Worm (Caenorhabditis elegans) whole organism, L3 larva: ENCODE measurements around the gene ceh-27.
A peak's percentile ranks its signal among the peaks of the same experiment; 100 is the strongest.

Experiments used
- R02D3.7 ChIP-seq: fragments of 150-350 bp; optimal IDR thresholded peaks from 2 replicates; lab custom pipeline; 2014; ENCODE audit warnings: missing biosample characterization, missing genetic modification characterization
- aly-2 ChIP-seq: fragments of 150-350 bp; optimal IDR thresholded peaks from 2 replicates; lab custom pipeline; 2014; ENCODE audit warnings: missing biosample characterization, missing genetic modification characterization
- ama-1 ChIP-seq: fragments of 150-350 bp; optimal IDR thresholded peaks from 2 replicates; lab custom pipeline; 2018
- ceh-16 ChIP-seq: sonication (generic microtip); optimal IDR thresholded peaks from 2 replicates; lab custom pipeline; 2017; ENCODE audit warnings: missing biosample characterization, missing genetic modification characterization
- ceh-9 ChIP-seq: sonication (generic microtip); optimal IDR thresholded peaks from 2 replicates; lab custom pipeline; 2018; ENCODE audit warnings: missing biosample characterization, missing genetic modification characterization
- daf-12 ChIP-seq: fragments of 150-350 bp; optimal IDR thresholded peaks from 2 replicates; lab custom pipeline; 2014; ENCODE audit warnings: missing biosample characterization, missing genetic modification reagents, missing genetic modification characterization
- egl-27 ChIP-seq: sonication (generic microtip); optimal IDR thresholded peaks from 4 replicates; lab custom pipeline; 2017; ENCODE audit warnings: missing biosample characterization, missing genetic modification reagents, missing genetic modification characterization
- egl-5 ChIP-seq: fragments of 150-350 bp; optimal IDR thresholded peaks from 2 replicates; lab custom pipeline; 2017; ENCODE audit warnings: missing biosample characterization, missing genetic modification reagents, missing genetic modification characterization, inconsistent platforms
- elt-1 ChIP-seq: fragments of 150-350 bp; optimal IDR thresholded peaks from 2 replicates; lab custom pipeline; 2014; ENCODE audit warnings: missing biosample characterization, missing genetic modification characterization
- eor-1 ChIP-seq, 2 experiments: fragments of 150-350 bp; optimal IDR thresholded peaks; 2 replicates each; lab custom pipeline; 2014 to 2018; ENCODE audit warnings: missing biosample characterization in 2 of 2, missing genetic modification characterization in 2 of 2
- fkh-10 ChIP-seq: sonication (generic microtip); optimal IDR thresholded peaks from 2 replicates; lab custom pipeline; 2017; ENCODE audit warnings: missing biosample characterization, missing genetic modification reagents, missing genetic modification characterization
- fkh-2 ChIP-seq: fragments of 150-350 bp; optimal IDR thresholded peaks from 2 replicates; lab custom pipeline; 2014; ENCODE audit warnings: missing biosample characterization, missing genetic modification reagents, missing genetic modification characterization
- fos-1 ChIP-seq: fragments of 150-350 bp; optimal IDR thresholded peaks from 2 replicates; lab custom pipeline; 2014; ENCODE audit warnings: missing biosample characterization, missing genetic modification characterization
- hmg-11 ChIP-seq: sonication (generic microtip); optimal IDR thresholded peaks from 2 replicates; lab custom pipeline; 2016; ENCODE audit warnings: missing genetic modification characterization, missing compliant biosample characterization
- lin-39 ChIP-seq: fragments of 150-350 bp; optimal IDR thresholded peaks from 2 replicates; lab custom pipeline; 2018; ENCODE audit warnings: missing biosample characterization, missing genetic modification reagents, missing genetic modification characterization
- lsy-12 ChIP-seq: sonication (generic microtip); optimal IDR thresholded peaks from 2 replicates; lab custom pipeline; 2016; ENCODE audit warnings: mild to moderate bottlenecking, missing genetic modification characterization, missing compliant biosample characterization
- mdl-1 ChIP-seq: fragments of 150-350 bp; optimal IDR thresholded peaks from 2 replicates; lab custom pipeline; 2014; ENCODE audit warnings: missing biosample characterization, missing genetic modification characterization
- nfya-1 ChIP-seq: sonication (generic microtip); optimal IDR thresholded peaks from 2 replicates; lab custom pipeline; 2017; ENCODE audit warnings: missing genetic modification characterization, mild to moderate bottlenecking, missing compliant biosample characterization, antibody characterized with exemption, moderate library complexity; ENCODE audit not compliant: insufficient read depth
- nhr-11 ChIP-seq: fragments of 150-350 bp; optimal IDR thresholded peaks from 2 replicates; lab custom pipeline; 2014; ENCODE audit warnings: missing biosample characterization, missing genetic modification characterization
- nhr-12 ChIP-seq: fragments of 150-350 bp; optimal IDR thresholded peaks from 2 replicates; lab custom pipeline; 2014; ENCODE audit warnings: missing biosample characterization, missing genetic modification characterization
- nhr-23 ChIP-seq: fragments of 150-350 bp; optimal IDR thresholded peaks from 2 replicates; lab custom pipeline; 2014; ENCODE audit warnings: missing biosample characterization, missing genetic modification reagents, missing genetic modification characterization
- nhr-25 ChIP-seq: sonication (generic microtip); optimal IDR thresholded peaks from 2 replicates; lab custom pipeline; 2017; ENCODE audit warnings: missing biosample characterization, missing genetic modification characterization
- nhr-43 ChIP-seq: sonication (generic microtip); optimal IDR thresholded peaks from 2 replicates; lab custom pipeline; 2016; ENCODE audit warnings: mild to moderate bottlenecking, missing genetic modification characterization, missing compliant biosample characterization; ENCODE audit not compliant: poor library complexity, severe bottlenecking
- nhr-76 ChIP-seq: fragments of 150-350 bp; sonication (generic microtip); optimal IDR thresholded peaks from 5 replicates; lab custom pipeline; 2014; ENCODE audit warnings: missing biosample characterization, missing genetic modification characterization
- pha-4 ChIP-seq: fragments of 150-350 bp; optimal IDR thresholded peaks from 2 replicates; lab custom pipeline; 2014; ENCODE audit warnings: missing biosample characterization, missing genetic modification reagents, missing genetic modification characterization
- sea-2 ChIP-seq: fragments of 150-350 bp; sonication (generic microtip); optimal IDR thresholded peaks from 4 replicates; lab custom pipeline; 2014; ENCODE audit warnings: missing biosample characterization, missing genetic modification reagents, missing genetic modification characterization
- skn-1 ChIP-seq: fragments of 150-350 bp; optimal IDR thresholded peaks from 2 replicates; lab custom pipeline; 2014; ENCODE audit warnings: missing biosample characterization, missing genetic modification characterization
- snpc-4 ChIP-seq: fragments of 150-350 bp; optimal IDR thresholded peaks from 2 replicates; lab custom pipeline; 2014; ENCODE audit warnings: missing biosample characterization, missing genetic modification characterization
- unc-39 ChIP-seq: sonication (generic microtip); optimal IDR thresholded peaks from 4 replicates; lab custom pipeline; 2017; ENCODE audit warnings: missing biosample characterization, missing genetic modification characterization
- unc-62 ChIP-seq: fragments of 150-350 bp; sonication (generic microtip); optimal IDR thresholded peaks from 4 replicates; lab custom pipeline; 2014; ENCODE audit warnings: missing biosample characterization, missing genetic modification reagents, missing genetic modification characterization
- ztf-11 ChIP-seq: fragments of 150-350 bp; optimal IDR thresholded peaks from 2 replicates; lab custom pipeline; 2014; ENCODE audit warnings: missing biosample characterization, missing genetic modification characterization

ceh-27 gene

ce11 chrV:11664875-11665384, at the start of gene ceh-27:
Gene ceh-27 (minus strand): TSS chrV:11665102.
- TF ChIP-seq ztf-11 (tag; lab: Kevin White, UChicago) (no peak), fkh-10 (GFP tag; lab: Kevin White, UChicago) (peak; percentile 19), nfya-1 (tag; lab: Kevin White, UChicago) (peak; percentile 76), nhr-23 (tag; lab: Kevin White, UChicago) (no peak)

DNA sequence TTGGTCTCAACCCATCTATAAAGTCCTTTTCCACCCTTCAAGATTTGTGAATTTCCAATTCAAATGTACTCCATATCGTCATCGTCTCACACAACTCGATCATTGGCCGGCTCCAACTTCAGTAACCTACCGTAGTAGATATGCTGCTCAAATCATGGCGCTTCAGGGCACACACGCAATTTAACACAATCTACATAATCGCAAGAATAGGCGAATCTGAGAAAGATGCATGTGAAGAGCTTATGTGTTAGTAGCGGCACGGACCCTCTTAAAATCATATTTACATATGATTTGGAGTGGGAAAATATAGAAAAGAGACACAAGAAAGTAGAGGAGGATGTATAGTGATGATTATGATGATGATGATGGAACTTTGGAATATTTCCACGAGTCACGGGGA, 46.8 kb upstream of the ceh-27 start:
- TF ChIP-seq hmg-11 (no peak), skn-1 (tag; lab: Kevin White, UChicago) (no peak), nhr-43 (tag; lab: Kevin White, UChicago) (no peak), unc-39 (tag; lab: Kevin White, UChicago) (no peak), egl-27 (tag; lab: Kevin White, UChicago) (no peak), daf-12 (tag; lab: Kevin White, UChicago) (no peak), mdl-1 (no peak), aly-2 (tag; lab: Kevin White, UChicago) (no peak), snpc-4 (tag; lab: Kevin White, UChicago) (no peak), R02D3.7 (tag; lab: Kevin White, UChicago) (no peak), nhr-76 (tag; lab: Kevin White, UChicago) (no peak), elt-1 (tag; lab: Kevin White, UChicago) (no peak), ztf-11 (tag; lab: Kevin White, UChicago) (no peak), unc-62 (no peak), nhr-25 (tag; lab: Kevin White, UChicago) (no peak), fkh-2 (tag; lab: Kevin White, UChicago) (no peak), fos-1 (tag; lab: Kevin White, UChicago) (no peak)

ce11 chrV:11706353-11706752, 41.5 kb upstream of the ceh-27 start:
- TF ChIP-seq eor-1 (tag; optimal IDR thresholded peaks at IDR 0.05; lab: Kevin White, UChicago) (no peak), elt-1 (tag; lab: Kevin White, UChicago) (no peak), unc-39 (tag; lab: Kevin White, UChicago) (no peak), lin-39 (tag; lab: Kevin White, UChicago) (no peak), egl-27 (tag; lab: Kevin White, UChicago) (no peak), nhr-12 (tag; lab: Kevin White, UChicago) (no peak), nfya-1 (tag; lab: Kevin White, UChicago) (no peak), R02D3.7 (tag; lab: Kevin White, UChicago) (no peak), ceh-9 (tag; lab: Kevin White, UChicago) (no peak), sea-2 (GFP tag; lab: Kevin White, UChicago) (no peak), pha-4 (tag; lab: Kevin White, UChicago) (no peak), unc-62 (no peak), mdl-1 (no peak), ama-1 (lab: Kevin White, UChicago) (no peak)

- peak; percentile 81 for TF ChIP-seq nfya-1 (tag; lab: Kevin White, UChicago)
- no peak for TF ChIP-seq lsy-12 (tag; lab: Kevin White, UChicago)
- TF ChIP-seq egl-5 (tag; lab: Kevin White, UChicago), result no peak
- TF ChIP-seq ceh-16, result no peak
Observed at ce11 chrV:11705399-11705798, 40.5 kb upstream of the ceh-27 start, which contains the start of gene ceh-32. Gene ceh-32 (minus strand): TSS chrV:11705400.

- TF ChIP-seq nhr-11 (tag; lab: Kevin White, UChicago) (no peak), fkh-10 (GFP tag; lab: Kevin White, UChicago) (peak; percentile 86)
Observed at ce11 chrV:11704658-11705057, 39.8 kb upstream of the ceh-27 start.

DNA sequence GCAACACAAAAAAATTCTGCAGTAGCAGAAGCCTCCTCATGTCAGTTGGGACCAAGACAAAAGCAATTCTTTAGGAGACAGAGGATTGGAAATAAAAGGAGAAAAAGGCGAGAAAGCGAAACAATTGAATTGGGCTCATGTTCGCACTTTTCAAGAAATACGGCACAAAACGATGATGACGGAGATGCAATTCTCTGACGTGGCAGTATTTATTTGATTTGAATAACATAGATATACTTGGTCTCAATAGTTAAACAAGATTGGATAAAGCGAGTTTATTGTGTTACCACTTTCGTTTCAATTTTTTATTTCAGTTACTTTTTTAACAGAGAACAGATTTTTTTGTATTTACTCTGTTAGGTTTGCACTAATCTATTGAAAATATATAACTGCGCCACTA, 32.6 kb upstream of the ceh-27 start:
- TF ChIP-seq fkh-10 (GFP tag; lab: Kevin White, UChicago), result peak; percentile 84
- no peak for TF ChIP-seq sea-2 (GFP tag; lab: Kevin White, UChicago)
- TF ChIP-seq, all 47 proteins: peak for 1
